Fruit fly (Drosophila melanogaster): ENCODE results near the gene CG10874.

The CG10874 gene

dm6 chr2L:2192123-2192601 lies at the start of gene CG10874:
Gene CG10874, minus strand, starts transcription at chr2L:2192386.
- no peak for TF ChIP-seq CG10348 (GFP tag; IDR thresholded peaks at IDR 0.05)
- no peak for TF ChIP-seq CG15710 (tag; optimal IDR thresholded peaks at IDR 0.05)
- no peak for TF ChIP-seq rn (GFP tag; IDR thresholded peaks at IDR 0.05)
- no peak for TF ChIP-seq Pif1A (GFP tag; optimal IDR thresholded peaks at IDR 0.05)
- TF ChIP-seq CG14655 (GFP tag; optimal IDR thresholded peaks at IDR 0.05), result no peak
- TF ChIP-seq CG13204 (GFP tag; optimal IDR thresholded peaks at IDR 0.05), result no peak
- no peak for TF ChIP-seq CG34367 (tag; optimal IDR thresholded peaks at IDR 0.05)
- no peak for TF ChIP-seq Snoo (tag; optimal IDR thresholded peaks at IDR 0.05)
- no peak for TF ChIP-seq EcR (GFP tag; optimal IDR thresholded peaks at IDR 0.05)
- no peak for TF ChIP-seq CG8159 (tag; optimal IDR thresholded peaks at IDR 0.05)
- TF ChIP-seq CG32121 (GFP tag; IDR thresholded peaks at IDR 0.05), result no peak

DNA sequence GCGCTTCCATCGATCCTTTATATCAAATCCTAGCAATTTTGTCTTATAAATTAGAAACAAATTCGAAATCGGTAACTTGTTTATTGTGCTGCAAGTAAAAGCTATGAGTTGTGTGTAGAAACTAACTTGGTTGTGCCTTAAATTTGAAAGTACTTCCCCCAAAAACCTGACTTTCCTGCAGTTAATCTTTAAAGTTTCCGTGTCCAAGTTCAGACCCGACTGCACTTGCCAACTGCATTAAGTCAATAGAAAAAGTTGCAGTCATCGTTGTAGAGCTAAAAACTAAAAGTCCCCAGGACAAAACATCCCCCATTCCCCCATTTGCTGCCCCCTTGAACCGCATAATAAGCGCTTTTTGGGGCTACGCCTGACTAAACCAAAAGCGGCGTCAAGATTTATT lies 48.3 kb upstream of the CG10874 start, which contains the start of gene Tengl1:
Gene Tengl1, minus strand, starts transcription at position 101 of the 400 bp plus-strand sequence.
- TF ChIP-seq CG8159 (tag; optimal IDR thresholded peaks at IDR 0.05) (no peak), CG14655 (GFP tag; optimal IDR thresholded peaks at IDR 0.05) (no peak), CG15710 (tag; optimal IDR thresholded peaks at IDR 0.05) (no peak), Pif1A (GFP tag; optimal IDR thresholded peaks at IDR 0.05) (no peak), CG10348 (GFP tag; IDR thresholded peaks at IDR 0.05) (no peak), D1 (tag; optimal IDR thresholded peaks at IDR 0.05) (no peak), CG34367 (tag; optimal IDR thresholded peaks at IDR 0.05) (no peak), CG12605 (GFP tag; IDR thresholded peaks at IDR 0.05) (no peak), rn (GFP tag; IDR thresholded peaks at IDR 0.05) (no peak), gl (tag; optimal IDR thresholded peaks at IDR 0.05) (no peak), CG9948 (tag; optimal IDR thresholded peaks at IDR 0.05) (no peak), CG4496 (GFP tag; IDR thresholded peaks at IDR 0.05) (no peak), Snoo (tag; optimal IDR thresholded peaks at IDR 0.05) (no peak), CG8301 (tag; optimal IDR thresholded peaks at IDR 0.05) (no peak), CG13204 (GFP tag; optimal IDR thresholded peaks at IDR 0.05) (no peak), Ets98B (GFP tag; IDR thresholded peaks at IDR 0.05) (no peak)

DNA sequence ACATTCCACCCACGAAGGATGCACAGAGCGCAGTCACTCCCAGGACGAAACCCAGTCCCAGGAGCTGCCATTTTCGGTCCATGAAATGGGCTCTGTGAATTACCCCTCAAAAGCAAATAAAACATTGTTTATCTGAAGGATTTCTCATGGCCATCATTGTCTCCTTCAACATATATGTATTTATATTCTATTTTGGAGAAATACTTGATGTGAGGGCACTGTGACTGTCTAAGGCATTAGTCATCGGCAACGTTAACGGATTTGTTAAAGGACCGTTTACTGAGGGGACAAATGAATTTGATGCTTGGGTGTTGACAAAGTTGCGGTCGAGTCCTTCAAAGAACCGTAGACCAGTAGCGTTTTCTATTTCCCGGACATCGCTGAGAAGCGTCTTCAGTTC lies 47.1 kb upstream of the CG10874 start, which contains the start of gene Tengl2:
Gene Tengl2, minus strand, starts transcription at position 101 of the 400 bp plus-strand sequence.
- TF ChIP-seq Pif1B (GFP tag; optimal IDR thresholded peaks at IDR 0.05) (no peak), CG9948 (tag; optimal IDR thresholded peaks at IDR 0.05) (no peak)

- TF ChIP-seq CG13204 (GFP tag; optimal IDR thresholded peaks at IDR 0.05) (no peak), CG32121 (GFP tag; IDR thresholded peaks at IDR 0.05) (no peak), CG17806 (tag; optimal IDR thresholded peaks at IDR 0.05) (no peak), CG8159 (tag; optimal IDR thresholded peaks at IDR 0.05) (no peak), EcR (GFP tag; optimal IDR thresholded peaks at IDR 0.05) (no peak), gl (tag; optimal IDR thresholded peaks at IDR 0.05) (no peak), Pif1A (GFP tag; optimal IDR thresholded peaks at IDR 0.05) (no peak), CG10348 (GFP tag; IDR thresholded peaks at IDR 0.05) (no peak), Ets98B (GFP tag; IDR thresholded peaks at IDR 0.05) (no peak), rn (GFP tag; IDR thresholded peaks at IDR 0.05) (no peak), CG15710 (tag; optimal IDR thresholded peaks at IDR 0.05) (no peak), CG34367 (tag; optimal IDR thresholded peaks at IDR 0.05) (no peak), D1 (tag; optimal IDR thresholded peaks at IDR 0.05) (no peak), CG12605 (GFP tag; IDR thresholded peaks at IDR 0.05) (no peak), CG14655 (GFP tag; optimal IDR thresholded peaks at IDR 0.05) (no peak), CG9948 (tag; optimal IDR thresholded peaks at IDR 0.05) (no peak)
These were observed 46.0 kb upstream of the CG10874 start, which contains the start of gene Tengl3 for dm6 chr2L:2238151-2238550. Gene Tengl3, minus strand, starts transcription at chr2L:2238251.

DNA sequence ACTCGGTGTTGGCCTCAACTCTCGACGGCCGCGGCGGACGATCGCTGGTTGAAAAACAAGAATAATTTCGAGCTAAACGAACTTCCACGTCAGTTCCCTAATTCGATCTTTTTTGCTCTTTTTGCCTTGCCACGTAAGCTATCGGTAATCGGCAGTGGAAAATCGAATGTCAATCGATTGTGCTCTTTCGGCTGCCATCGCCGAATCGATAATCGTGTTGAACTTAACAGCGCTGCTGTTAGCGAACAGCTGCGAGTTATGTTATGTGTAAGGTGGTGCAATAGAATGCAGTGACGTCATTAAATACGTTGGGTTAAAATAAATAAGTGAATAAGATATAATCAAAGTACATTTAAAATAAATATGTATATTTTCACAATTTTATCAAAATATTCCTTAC lies 44.5 kb upstream of the CG10874 start, which contains the start of gene Sec24CD:
Gene Sec24CD, minus strand, starts transcription at position 123 of the 400 bp plus-strand sequence.
- TF ChIP-seq EcR (GFP tag; optimal IDR thresholded peaks at IDR 0.05) (peak; percentile 36), CG34367 (tag; optimal IDR thresholded peaks at IDR 0.05) (no peak), Pif1A (GFP tag; optimal IDR thresholded peaks at IDR 0.05) (no peak), CG12605 (GFP tag; IDR thresholded peaks at IDR 0.05) (no peak)

DNA sequence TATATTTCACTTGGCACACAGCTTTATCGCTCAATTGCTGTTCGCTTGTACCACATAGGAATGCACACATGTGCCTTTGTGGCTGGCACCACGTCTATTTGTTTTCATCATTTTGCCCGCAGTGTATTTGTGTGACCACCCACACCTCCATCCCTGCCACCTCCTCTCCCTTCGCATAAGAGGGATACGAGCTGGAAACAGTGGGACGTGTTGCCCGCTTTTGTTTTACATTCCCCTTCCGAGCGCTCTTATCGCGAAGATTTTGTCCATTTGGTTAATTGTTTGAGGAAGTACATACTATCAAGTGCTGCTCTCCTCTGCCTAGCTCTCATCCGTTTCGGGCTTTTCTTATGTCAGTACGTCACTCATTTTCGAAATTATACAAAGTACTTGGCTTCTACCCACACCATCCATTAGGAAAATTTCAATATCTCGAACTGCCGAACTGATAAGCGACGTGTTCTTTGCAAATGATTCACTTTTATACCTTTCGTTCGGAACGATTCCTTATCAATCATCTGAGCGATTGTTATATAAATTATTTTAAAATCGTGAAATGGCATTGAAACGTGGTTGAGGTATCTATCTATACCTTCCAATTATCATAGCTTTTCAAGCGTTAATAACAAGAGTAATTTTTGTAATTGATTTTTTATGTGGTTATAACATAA lies 36.1 kb upstream of the CG10874 start:
- TF ChIP-seq rn (GFP tag; IDR thresholded peaks at IDR 0.05) (no peak), Pif1A (GFP tag; optimal IDR thresholded peaks at IDR 0.05) (no peak), CG34367 (tag; optimal IDR thresholded peaks at IDR 0.05) (no peak), CG4496 (GFP tag; IDR thresholded peaks at IDR 0.05) (no peak), CG8159 (tag; optimal IDR thresholded peaks at IDR 0.05) (no peak), CG32121 (GFP tag; IDR thresholded peaks at IDR 0.05) (no peak), CG8301 (tag; optimal IDR thresholded peaks at IDR 0.05) (no peak), Pif1B (GFP tag; optimal IDR thresholded peaks at IDR 0.05) (no peak), D1 (tag; optimal IDR thresholded peaks at IDR 0.05) (no peak), fd96Ca (GFP tag; IDR thresholded peaks at IDR 0.05) (0 out of 3 replicates have a peak, but pooled peaks have one; percentile 33), CG9948 (tag; optimal IDR thresholded peaks at IDR 0.05) (no peak), Ets98B (GFP tag; IDR thresholded peaks at IDR 0.05) (peak; percentile 42), EcR (GFP tag; optimal IDR thresholded peaks at IDR 0.05) (no peak)
